Fruit fly (Drosophila melanogaster) whole organism: ENCODE measurements around the gene Bhmt.

Experiments used
- CG8478 ChIP-seq: fragments of >200 bp; optimal IDR thresholded peaks from 2 replicates; lab custom pipeline; 2018; ENCODE audit warnings: inconsistent platforms
- EcR ChIP-seq, 2 experiments: fragments of >200 bp; optimal IDR thresholded peaks; 2 replicates each; lab custom pipeline; 2017; ENCODE audit warnings: missing biosample characterization in 2 of 2, missing genetic modification characterization in 2 of 2, missing genetic modification reagents in 2 of 2
- pan ChIP-seq: fragments of >200 bp; optimal IDR thresholded peaks from 2 replicates; lab custom pipeline; 2017
- psq ChIP-seq: fragments of >200 bp; optimal IDR thresholded peaks from 2 replicates; lab custom pipeline; 2017
- usp ChIP-seq: fragments of >200 bp; optimal IDR thresholded peaks from 2 replicates; lab custom pipeline; 2017; ENCODE audit warnings: missing biosample characterization, missing genetic modification characterization, mixed read lengths

- TF ChIP-seq pan (no peak), psq (lab: Kevin White, UChicago) (no peak), CG8478 (lab: Kevin White, UChicago) (no peak), usp (GFP tag; lab: Kevin White, UChicago) (no peak), EcR (GFP tag; optimal IDR thresholded peaks at IDR 0.05; lab: Kevin White, UChicago) (no peak)
These were observed 33.6 kb upstream of the Bhmt start, which contains the start of gene CG15169 for dm6 chr2L:18990720-18991119.
